Worm (Caenorhabditis elegans) whole organism, midembryonic: ENCODE measurements around the gene K12H4.7.

Source experiments
- T22C8.4 ChIP-seq: fragments of 200-800 bp; sonication (Bioruptor generic); IDR thresholded peaks from 2 replicates; pipeline ENCODE4 v1.3.6; 2022; ENCODE audit warnings: missing genetic modification characterization, missing compliant biosample characterization
- flt-1 ChIP-seq: fragments of 200-800 bp; sonication (Bioruptor generic); IDR thresholded peaks from 2 replicates; pipeline ENCODE4 v1.3.6; 2022; ENCODE audit warnings: missing genetic modification characterization, missing compliant biosample characterization
- klf-2 ChIP-seq: fragments of 200-800 bp; sonication (Bioruptor generic); conservative IDR thresholded peaks from 2 replicates; pipeline ENCODE4 v1.3.6; 2022; ENCODE audit warnings: missing genetic modification reagents, missing genetic modification characterization, missing compliant biosample characterization
- med-1 ChIP-seq: sonication (generic microtip); optimal IDR thresholded peaks from 2 replicates; lab custom pipeline; 2017; ENCODE audit warnings: missing genetic modification characterization, mild to moderate bottlenecking, missing compliant biosample characterization, antibody characterized with exemption, missing genetic modification reagents; ENCODE audit not compliant: insufficient read depth
- ref-1 ChIP-seq: fragments of 200-800 bp; sonication (Bioruptor generic); conservative IDR thresholded peaks from 2 replicates; pipeline ENCODE4 v1.3.6; 2022; ENCODE audit warnings: missing genetic modification reagents, missing genetic modification characterization, missing compliant biosample characterization
- tab-1 ChIP-seq: fragments of 200-800 bp; sonication (Bioruptor generic); IDR thresholded peaks from 2 replicates; pipeline ENCODE4 v1.3.6; 2022; ENCODE audit warnings: missing genetic modification characterization, missing compliant biosample characterization
- ztf-23 ChIP-seq: fragments of 200-800 bp; sonication (Bioruptor generic); IDR thresholded peaks from 2 replicates; pipeline ENCODE4 v1.3.6; 2022; ENCODE audit warnings: missing genetic modification reagents, missing genetic modification characterization, missing compliant biosample characterization
- ztf-29 ChIP-seq: fragments of 200-800 bp; sonication (Bioruptor generic); IDR thresholded peaks from 2 replicates; pipeline ENCODE4 v1.3.6; 2022; ENCODE audit warnings: missing genetic modification reagents, missing genetic modification characterization, missing compliant biosample characterization

DNA sequence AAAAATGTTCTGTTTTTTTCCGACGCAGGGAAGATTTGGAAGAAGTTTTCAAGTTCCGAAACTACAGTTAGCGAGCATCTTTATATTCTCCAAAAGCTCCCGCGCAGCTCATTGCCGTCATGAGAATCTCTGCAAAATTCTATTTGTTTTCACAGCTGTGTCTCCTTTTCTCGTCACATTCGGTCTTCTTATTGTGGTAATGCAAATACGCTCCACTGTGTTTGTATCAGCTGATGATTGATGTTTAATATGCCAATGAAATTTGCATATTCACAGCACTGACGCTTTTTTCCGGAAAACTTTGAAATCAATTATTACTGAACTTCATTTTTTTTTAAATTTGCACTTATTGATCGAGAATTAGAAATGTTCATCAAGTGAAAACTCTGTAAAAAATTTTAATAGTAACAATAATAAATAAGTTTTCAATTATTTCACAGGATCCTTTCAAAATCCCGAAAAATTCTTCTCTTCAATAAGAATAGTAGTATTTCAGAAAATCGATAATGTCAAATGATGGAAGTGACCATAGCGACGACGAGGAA, 42.3 kb upstream of the K12H4.7 start, which contains the start of gene K06H7.2:
- no peak for TF ChIP-seq med-1 (GFP tag; lab: Kevin White, UChicago)
- TF ChIP-seq flt-1 (GFP tag; lab: Robert Waterston, UW), result 0 out of 2 replicates have a peak, but pooled peaks have one; percentile 40
- no peak for TF ChIP-seq T22C8.4 (GFP tag; lab: Robert Waterston, UW)
- TF ChIP-seq klf-2 (GFP tag; lab: Robert Waterston, UW), result no peak
- no peak for TF ChIP-seq tab-1 (GFP tag; lab: Robert Waterston, UW)
- TF ChIP-seq ztf-29, result no peak
- TF ChIP-seq ref-1, result no peak
- TF ChIP-seq ztf-23 (GFP tag; lab: Robert Waterston, UW), result no peak
